Worm (Caenorhabditis elegans) whole organism, L4/young adult: ENCODE measurements around the gene C12D8.21.

Experiments used
- W03F9.2 ChIP-seq: fragments of 150-350 bp; optimal IDR thresholded peaks from 2 replicates; lab custom pipeline; 2014; ENCODE audit warnings: missing biosample characterization, missing genetic modification characterization
- dao-5 ChIP-seq: sonication (generic microtip); optimal IDR thresholded peaks from 2 replicates; lab custom pipeline; 2016; ENCODE audit warnings: missing genotype, missing genetic modification characterization, moderate library complexity, missing compliant biosample characterization
- him-1 ChIP-seq: sonication (generic microtip); optimal IDR thresholded peaks from 2 replicates; lab custom pipeline; 2016; ENCODE audit warnings: missing genotype, missing genetic modification reagents, missing genetic modification characterization, missing compliant biosample characterization

The C12D8.21 gene

DNA sequence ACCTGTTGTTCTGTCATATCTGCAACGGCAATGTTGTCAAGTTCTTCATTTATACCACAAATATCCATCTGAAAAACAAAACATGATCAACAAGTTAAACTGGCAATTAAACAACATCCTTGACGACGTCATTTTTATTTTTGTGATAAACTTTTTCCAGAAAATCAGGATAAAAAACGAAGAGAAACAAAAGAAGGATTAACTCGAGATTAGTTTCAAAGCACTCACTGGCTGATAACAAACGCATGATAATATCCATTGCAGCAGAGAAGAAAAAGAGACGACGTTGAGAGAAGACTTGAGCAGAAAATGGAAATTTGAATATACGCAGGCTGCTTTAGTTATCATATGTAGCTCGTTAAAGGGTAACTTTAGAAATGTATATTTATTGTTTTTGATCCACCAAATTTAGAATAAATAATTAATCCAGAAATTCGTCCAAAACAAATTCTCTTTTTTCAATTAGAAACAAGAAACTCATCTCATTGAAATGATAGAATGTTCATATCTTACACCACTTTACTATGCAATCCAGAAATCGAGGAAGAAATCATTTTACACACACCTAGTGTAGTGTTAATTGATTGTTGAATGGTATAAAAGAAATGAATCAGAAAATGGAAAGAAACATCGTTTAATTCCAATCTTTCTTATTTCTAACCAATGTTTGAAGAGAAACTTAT lies at the start of gene C12D8.21, which contains the start of gene col-148:
Gene C12D8.21, minus strand, starts transcription at position 68 of the 683 bp plus-strand sequence.
Gene col-148, plus strand, starts transcription at position 633 of the 683 bp plus-strand sequence.
- no peak for TF ChIP-seq him-1 (tag; lab: Kevin White, UChicago)

- TF ChIP-seq dao-5 (tag; lab: Kevin White, UChicago): no peak
- no peak for TF ChIP-seq him-1 (tag; lab: Kevin White, UChicago)
- TF ChIP-seq W03F9.2 (tag; lab: Kevin White, UChicago): no peak
Measured at ce11 chrV:10289743-10290142, 48.8 kb upstream of the C12D8.21 start, which contains the start of gene B0024.15. TSS of gene B0024.15 (plus strand) at chrV:10290043.

DNA sequence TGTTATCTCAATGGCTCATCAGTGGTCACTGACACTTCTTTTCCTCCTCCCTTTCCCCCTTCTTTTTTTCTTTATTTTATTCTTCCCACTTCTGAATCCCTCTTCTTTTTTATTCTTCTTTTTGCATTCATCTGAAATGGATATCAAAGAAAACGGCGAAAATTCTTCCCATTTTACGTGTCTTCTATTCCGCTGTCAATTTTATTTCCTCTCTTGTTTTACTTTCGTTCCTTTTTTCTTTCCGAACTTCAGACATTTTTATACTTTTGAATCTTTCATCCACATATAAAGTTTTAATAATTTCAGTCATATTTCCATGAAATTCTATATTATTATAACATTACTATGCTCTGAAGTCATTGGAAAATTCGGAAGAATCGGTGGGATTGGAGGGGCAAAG lies 46.3 kb upstream of the C12D8.21 start, which contains the start of gene B0024.3:
Gene B0024.3, plus strand, starts transcription at position 301 of the 400 bp plus-strand sequence.
- TF ChIP-seq W03F9.2 (tag; lab: Kevin White, UChicago) (no peak), him-1 (tag; lab: Kevin White, UChicago) (no peak), dao-5 (tag; lab: Kevin White, UChicago) (no peak)

- no peak for TF ChIP-seq him-1 (tag; lab: Kevin White, UChicago)
- no peak for TF ChIP-seq dao-5 (tag; lab: Kevin White, UChicago)
- no peak for TF ChIP-seq W03F9.2 (tag; lab: Kevin White, UChicago)
Measured at ce11 chrV:10285853-10286252, 44.9 kb upstream of the C12D8.21 start.

DNA sequence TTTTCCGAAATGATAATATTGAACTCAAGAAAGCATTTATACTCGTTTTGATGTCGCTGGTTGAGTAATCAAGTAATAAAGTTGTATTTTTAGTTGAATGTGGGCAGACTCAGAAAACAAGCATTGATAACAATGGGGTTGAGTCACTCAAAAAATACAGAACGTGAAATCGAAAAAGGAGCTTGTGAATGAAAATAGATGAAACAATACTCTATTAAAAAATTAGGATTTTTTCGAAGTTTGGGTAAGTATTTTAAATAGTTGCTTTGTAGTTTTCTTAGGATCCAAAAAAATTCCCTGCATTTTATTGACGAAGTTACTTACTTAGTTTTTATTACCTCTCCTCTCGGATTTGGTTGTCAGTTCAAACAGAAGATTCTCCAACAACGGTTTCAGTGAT lies 42.5 kb upstream of the C12D8.21 start, which contains the start of gene lys-3:
Gene lys-3, minus strand, starts transcription at position 101 of the 400 bp plus-strand sequence.
- TF ChIP-seq him-1 (tag; lab: Kevin White, UChicago): no peak
- no peak for TF ChIP-seq dao-5 (tag; lab: Kevin White, UChicago)
- TF ChIP-seq W03F9.2 (tag; lab: Kevin White, UChicago): no peak

DNA sequence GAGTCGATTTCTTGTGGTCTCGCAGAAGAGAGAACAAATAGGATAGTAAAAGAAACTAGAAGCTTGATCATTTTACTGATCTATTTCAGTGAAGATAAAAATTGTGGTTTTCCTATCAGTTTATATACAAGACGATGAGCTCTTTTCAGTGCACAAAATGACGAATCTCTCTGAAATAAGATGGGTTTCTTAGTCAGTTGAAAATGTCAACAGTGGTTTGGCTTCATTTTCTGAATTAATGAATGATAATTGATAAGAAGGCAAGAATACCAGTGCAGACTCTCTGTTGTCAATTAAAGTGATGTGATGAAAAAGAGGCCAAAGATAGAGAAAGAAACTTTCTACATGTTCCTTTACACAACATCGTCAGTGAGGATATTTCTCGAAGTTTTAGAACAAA lies 40.4 kb upstream of the C12D8.21 start, which contains the start of gene lys-2:
Gene lys-2, minus strand, starts transcription at position 101 of the 400 bp plus-strand sequence.
- TF ChIP-seq him-1 (tag; lab: Kevin White, UChicago): no peak
- no peak for TF ChIP-seq W03F9.2 (tag; lab: Kevin White, UChicago)
- no peak for TF ChIP-seq dao-5 (tag; lab: Kevin White, UChicago)

DNA sequence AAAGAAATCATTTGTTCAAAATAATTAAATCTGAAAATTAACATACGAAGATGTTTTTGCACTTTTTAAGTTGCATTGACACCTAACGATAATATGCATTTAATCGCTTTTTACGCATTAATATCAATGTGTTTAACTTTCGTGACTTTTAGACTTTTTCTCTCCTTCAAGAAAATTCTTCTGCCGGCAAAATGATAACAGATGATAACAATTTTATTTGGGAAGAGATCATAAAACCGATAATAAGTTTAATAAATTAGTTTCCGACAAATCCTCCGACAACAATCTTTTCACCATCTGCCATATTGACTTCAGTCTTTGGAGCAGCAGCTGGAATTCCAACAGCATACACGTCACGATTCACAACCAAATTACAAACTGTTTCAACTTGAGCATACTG lies 39.1 kb upstream of the C12D8.21 start:
- no peak for TF ChIP-seq him-1 (tag; lab: Kevin White, UChicago)
- no peak for TF ChIP-seq dao-5 (tag; lab: Kevin White, UChicago)
- TF ChIP-seq W03F9.2 (tag; lab: Kevin White, UChicago): no peak

DNA sequence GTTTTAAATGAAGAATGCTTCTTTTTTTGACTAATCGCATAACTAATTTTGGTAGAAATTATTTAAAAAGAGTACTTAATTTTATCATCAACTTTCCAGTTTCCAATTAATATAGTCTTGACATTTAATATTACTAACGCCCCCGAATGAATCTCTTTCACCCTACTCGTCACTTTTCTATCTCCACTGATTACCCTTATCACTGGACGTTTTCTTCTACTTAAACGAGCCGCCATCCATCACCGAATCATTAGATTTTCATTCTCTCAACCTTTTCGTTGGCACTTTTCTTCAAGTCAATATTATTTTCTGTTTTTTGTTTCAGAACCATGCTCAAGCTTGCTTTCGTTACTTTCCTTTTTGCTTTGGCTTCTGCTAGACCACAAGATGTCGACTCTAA lies 36.6 kb upstream of the C12D8.21 start, which contains the start of gene lys-1:
Gene lys-1, plus strand, starts transcription at position 326 of the 400 bp plus-strand sequence.
- TF ChIP-seq dao-5 (tag; lab: Kevin White, UChicago) (no peak), W03F9.2 (tag; lab: Kevin White, UChicago) (no peak), him-1 (tag; lab: Kevin White, UChicago) (no peak)

DNA sequence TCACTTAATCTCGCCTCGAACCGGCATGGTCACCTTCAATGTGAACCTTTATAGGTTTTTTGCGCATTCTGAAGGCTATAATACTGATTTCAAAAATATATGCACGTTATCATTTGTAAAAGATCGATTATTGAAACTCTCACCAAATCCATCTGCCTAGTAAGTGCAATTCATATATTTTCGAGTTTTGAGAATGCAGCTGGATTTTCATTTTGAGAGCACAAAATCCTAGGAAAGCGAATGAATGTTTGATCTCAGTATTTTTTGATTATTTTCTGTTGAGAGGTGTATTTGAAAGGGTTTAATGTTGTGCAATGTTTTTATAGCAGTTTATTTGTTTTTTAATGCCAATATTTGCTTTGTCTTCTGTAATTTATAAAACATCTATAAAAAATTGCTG lies 35.0 kb upstream of the C12D8.21 start:
- no peak for TF ChIP-seq him-1 (tag; lab: Kevin White, UChicago)
- TF ChIP-seq dao-5 (tag; lab: Kevin White, UChicago): no peak
- TF ChIP-seq W03F9.2 (tag; lab: Kevin White, UChicago): no peak

ce11 chrV:10275619-10276018 lies 34.6 kb upstream of the C12D8.21 start, which contains the start of gene Y22F5A.11:
TSS of gene Y22F5A.11 (minus strand) at chrV:10275646.
- no peak for TF ChIP-seq him-1 (tag; lab: Kevin White, UChicago)
- TF ChIP-seq W03F9.2 (tag; lab: Kevin White, UChicago): no peak
- no peak for TF ChIP-seq dao-5 (tag; lab: Kevin White, UChicago)

DNA sequence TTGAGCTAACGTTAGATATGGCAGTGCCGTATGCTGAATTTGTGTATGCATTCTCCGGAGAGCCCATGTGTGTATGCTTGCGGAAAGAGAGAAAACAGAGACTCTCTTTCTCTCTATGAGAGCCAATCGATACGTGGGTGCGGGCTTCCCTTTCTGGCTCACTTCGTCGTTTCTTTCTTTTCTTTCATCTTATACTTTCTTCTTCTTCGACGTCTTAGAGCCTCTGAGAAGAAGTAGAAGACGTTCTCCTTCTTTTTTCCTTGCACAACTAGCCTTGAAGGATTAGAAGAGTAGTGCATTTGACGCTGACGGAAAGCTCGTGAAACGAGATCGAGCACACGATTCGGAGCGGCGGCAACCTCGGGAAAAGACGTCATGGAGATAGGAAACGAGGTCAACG lies 32.8 kb upstream of the C12D8.21 start:
- TF ChIP-seq him-1 (tag; lab: Kevin White, UChicago): peak; percentile 46
- no peak for TF ChIP-seq dao-5 (tag; lab: Kevin White, UChicago)

DNA sequence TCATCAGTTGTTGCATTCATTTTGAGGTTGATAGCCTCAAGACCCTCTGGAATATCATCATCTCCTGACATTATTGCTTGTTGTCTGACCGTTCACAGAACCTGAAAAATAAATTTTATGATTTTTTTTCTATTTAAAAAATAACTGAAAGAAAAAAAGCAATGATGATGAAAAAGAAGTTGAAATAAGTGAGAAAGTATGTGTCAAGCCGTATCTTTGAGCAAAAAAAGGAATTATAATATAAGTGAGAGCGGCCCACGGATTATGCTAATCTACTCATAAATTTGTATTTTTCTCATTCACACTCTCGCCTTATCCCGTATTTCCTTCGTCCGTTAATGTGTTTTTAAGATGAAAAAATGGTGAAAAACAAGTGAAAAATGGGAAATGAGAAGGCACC lies 29.2 kb upstream of the C12D8.21 start, which contains the start of gene ric-4:
Gene ric-4, minus strand, starts transcription at position 101 of the 400 bp plus-strand sequence.
- TF ChIP-seq W03F9.2 (tag; lab: Kevin White, UChicago) (no peak), dao-5 (tag; lab: Kevin White, UChicago) (no peak), him-1 (tag; lab: Kevin White, UChicago) (no peak)

DNA sequence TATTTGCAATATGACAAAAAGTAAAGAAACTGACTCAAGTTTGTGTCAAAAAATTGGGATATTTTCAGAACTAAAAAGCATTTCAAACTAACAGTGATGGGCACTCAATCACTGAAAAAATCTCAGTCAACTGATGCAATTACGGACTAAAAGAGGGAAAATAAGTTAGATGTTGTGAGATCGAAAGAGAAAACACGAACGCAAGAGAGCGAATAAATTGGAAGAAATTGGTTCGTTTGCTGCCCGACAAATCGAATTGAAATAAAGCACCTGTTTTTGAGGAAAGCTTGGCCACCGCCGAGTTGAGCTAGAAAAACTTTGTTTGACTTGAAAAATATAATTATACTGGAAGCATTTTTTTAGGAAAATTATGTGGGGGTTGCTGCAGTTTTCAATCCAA lies 25.1 kb upstream of the C12D8.21 start:
- no peak for TF ChIP-seq him-1 (tag; lab: Kevin White, UChicago)
- TF ChIP-seq dao-5 (tag; lab: Kevin White, UChicago): no peak
- TF ChIP-seq W03F9.2 (tag; lab: Kevin White, UChicago): no peak

DNA sequence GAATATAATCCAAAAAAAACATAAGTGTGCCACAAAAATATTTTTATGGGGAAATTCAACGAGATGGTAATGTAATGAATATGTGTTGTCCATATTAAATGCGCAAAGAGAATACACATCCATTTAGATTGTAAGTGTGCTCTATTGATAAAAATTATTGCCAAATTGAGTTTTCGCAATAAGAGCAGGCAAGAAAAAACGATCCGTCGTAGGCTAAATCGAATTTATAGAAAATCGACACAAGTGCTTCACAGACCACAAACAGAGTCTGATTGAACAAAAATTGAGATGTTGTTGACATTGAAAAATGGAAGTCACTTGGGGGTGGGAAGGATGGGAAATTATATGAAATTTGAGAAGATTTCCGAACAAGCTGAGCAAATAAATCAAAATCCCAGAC lies 24.0 kb upstream of the C12D8.21 start:
- no peak for TF ChIP-seq dao-5 (tag; lab: Kevin White, UChicago)
- TF ChIP-seq him-1 (tag; lab: Kevin White, UChicago): no peak
- no peak for TF ChIP-seq W03F9.2 (tag; lab: Kevin White, UChicago)
